Worm (Caenorhabditis elegans) whole organism, L4 larva: ENCODE results near the gene Y73B6BL.27.

Experiments used
- D1046.2 ChIP-seq: fragments of 200-800 bp; sonication (Bioruptor generic); IDR thresholded peaks from 2 replicates; pipeline ENCODE4 v1.3.6; 2022; ENCODE audit warnings: missing genetic modification characterization, missing compliant biosample characterization
- R02D3.7 ChIP-seq: fragments of 150-350 bp; sonication (generic microtip); optimal IDR thresholded peaks from 3 replicates; lab custom pipeline; 2014; ENCODE audit warnings: missing biosample characterization, missing genetic modification characterization
- T20F7.1 ChIP-seq: fragments of 200-800 bp; sonication (Bioruptor generic); optimal IDR thresholded peaks from 2 replicates; lab custom pipeline; 2018; ENCODE audit warnings: mild to moderate bottlenecking, missing genetic modification characterization, missing compliant biosample characterization
- attf-4 ChIP-seq: sonication (generic microtip); optimal IDR thresholded peaks from 3 replicates; lab custom pipeline; 2017; ENCODE audit warnings: missing biosample characterization, missing genetic modification characterization
- ceh-32 ChIP-seq: sonication (generic microtip); optimal IDR thresholded peaks from 2 replicates; lab custom pipeline; 2016; ENCODE audit warnings: mild to moderate bottlenecking, missing genetic modification characterization, missing compliant biosample characterization; ENCODE audit not compliant: poor library complexity
- ces-1 ChIP-seq: fragments of 150-350 bp; sonication (generic microtip); optimal IDR thresholded peaks from 4 replicates; lab custom pipeline; 2014; ENCODE audit warnings: missing biosample characterization, missing genetic modification reagents, missing genetic modification characterization
- daf-12 ChIP-seq: fragments of 150-350 bp; optimal IDR thresholded peaks from 2 replicates; lab custom pipeline; 2014; ENCODE audit warnings: missing biosample characterization, missing genetic modification reagents, missing genetic modification characterization
- daf-16 ChIP-seq, 3 experiments: sonication (generic microtip); optimal IDR thresholded peaks; 2 replicates each; lab custom pipeline; 2016 to 2017; ENCODE audit warnings: missing genetic modification characterization in 3 of 3, missing genetic modification reagents in 3 of 3, mild to moderate bottlenecking in 2 of 3, missing compliant biosample characterization in 2 of 3, missing biosample characterization in 1 of 3, moderate library complexity in 1 of 3
- dmd-8 ChIP-seq: fragments of 200-800 bp; sonication (Bioruptor generic); IDR thresholded peaks from 2 replicates; pipeline ENCODE4 v1.3.6; 2022; ENCODE audit warnings: missing genetic modification characterization, missing compliant biosample characterization
- dpl-1 ChIP-seq: fragments of 150-350 bp; optimal IDR thresholded peaks from 2 replicates; lab custom pipeline; 2014; ENCODE audit warnings: missing biosample characterization, missing genetic modification reagents, missing genetic modification characterization
- duxl-1 ChIP-seq: sonication (generic microtip); optimal IDR thresholded peaks from 2 replicates; lab custom pipeline; 2016; ENCODE audit warnings: mild to moderate bottlenecking, missing genetic modification characterization, moderate library complexity, missing compliant biosample characterization; ENCODE audit not compliant: poor library complexity
- dve-1 ChIP-seq: sonication (generic microtip); optimal IDR thresholded peaks from 2 replicates; lab custom pipeline; 2017; ENCODE audit warnings: antibody characterized with exemption, mild to moderate bottlenecking, missing genetic modification characterization, missing compliant biosample characterization; ENCODE audit not compliant: insufficient read depth
- fkh-10 ChIP-seq: fragments of 150-350 bp; optimal IDR thresholded peaks from 2 replicates; lab custom pipeline; 2014; ENCODE audit warnings: missing biosample characterization, missing genetic modification reagents, missing genetic modification characterization
- gei-8 ChIP-seq: fragments of 200-800 bp; sonication (Bioruptor generic); optimal IDR thresholded peaks from 2 replicates; lab custom pipeline; 2018; ENCODE audit warnings: mild to moderate bottlenecking, missing genetic modification characterization, missing compliant biosample characterization
- hlh-30 ChIP-seq: sonication (generic microtip); optimal IDR thresholded peaks from 2 replicates; lab custom pipeline; 2017; ENCODE audit warnings: antibody characterized with exemption, mild to moderate bottlenecking, missing genetic modification characterization, missing compliant biosample characterization; ENCODE audit not compliant: insufficient read depth
- lim-7 ChIP-seq: fragments of 200-800 bp; sonication (Bioruptor generic); IDR thresholded peaks from 2 replicates; pipeline ENCODE4 v1.3.6; 2022; ENCODE audit warnings: missing genetic modification characterization, missing compliant biosample characterization
- lin-13 ChIP-seq: fragments of 150-350 bp; optimal IDR thresholded peaks from 2 replicates; lab custom pipeline; 2014; ENCODE audit warnings: missing biosample characterization, missing genetic modification reagents, missing genetic modification characterization
- lin-15B ChIP-seq: fragments of 150-350 bp; sonication (generic microtip); optimal IDR thresholded peaks from 3 replicates; lab custom pipeline; 2014; ENCODE audit warnings: missing biosample characterization, missing genetic modification characterization
- lsy-2 ChIP-seq, 2 experiments: fragments of 150-350 bp in 1 of 2; sonication (generic microtip) in 1 of 2; optimal IDR thresholded peaks; 2 replicates each; lab custom pipeline; 2014 to 2017; ENCODE audit warnings: missing biosample characterization in 2 of 2, missing genetic modification characterization in 2 of 2
- madf-5 ChIP-seq, 2 experiments: fragments of 200-800 bp; sonication (Bioruptor generic); IDR thresholded peaks; 2 replicates each; pipeline ENCODE4 v1.3.6; 2022; ENCODE audit warnings: missing compliant biosample characterization in 2 of 2, missing genetic modification characterization in 2 of 2
- mep-1 ChIP-seq: fragments of 150-350 bp; sonication (generic microtip); optimal IDR thresholded peaks from 3 replicates; lab custom pipeline; 2014; ENCODE audit warnings: missing biosample characterization, missing genetic modification characterization
- nhr-10 ChIP-seq: fragments of 150-350 bp; optimal IDR thresholded peaks from 2 replicates; lab custom pipeline; 2014; ENCODE audit warnings: missing biosample characterization, missing genetic modification characterization
- nhr-11 ChIP-seq: fragments of 150-350 bp; optimal IDR thresholded peaks from 2 replicates; lab custom pipeline; 2014; ENCODE audit warnings: missing biosample characterization, missing genetic modification characterization
- nhr-28 ChIP-seq: fragments of 150-350 bp; optimal IDR thresholded peaks from 2 replicates; lab custom pipeline; 2014; ENCODE audit warnings: missing biosample characterization, missing genetic modification characterization
- nhr-41 ChIP-seq: fragments of 200-800 bp; sonication (Bioruptor generic); IDR thresholded peaks from 2 replicates; pipeline ENCODE4 v1.3.6; 2022; ENCODE audit warnings: missing genetic modification reagents, missing genetic modification characterization, missing compliant biosample characterization
- nhr-48 ChIP-seq: sonication (generic microtip); optimal IDR thresholded peaks from 2 replicates; lab custom pipeline; 2016; ENCODE audit warnings: mild to moderate bottlenecking, missing genetic modification characterization, missing compliant biosample characterization
- nhr-76 ChIP-seq: fragments of 150-350 bp; optimal IDR thresholded peaks from 2 replicates; lab custom pipeline; 2014; ENCODE audit warnings: missing biosample characterization, missing genetic modification characterization
- pha-4 ChIP-seq, 2 experiments: fragments of 150-350 bp in 1 of 2; fragments of 200-800 bp in 1 of 2; sonication (Bioruptor generic) in 1 of 2; IDR thresholded peaks in 1 of 2; optimal IDR thresholded peaks in 1 of 2; 2 replicates each; pipeline versions ENCODE4 v1.3.6 to Lab custom; 2014 to 2022; ENCODE audit warnings: missing genetic modification characterization in 2 of 2, missing genetic modification reagents in 2 of 2, missing biosample characterization in 1 of 2, missing compliant biosample characterization in 1 of 2
- sdz-12 ChIP-seq: fragments of 200-800 bp; sonication (Bioruptor generic); optimal IDR thresholded peaks from 2 replicates; lab custom pipeline; 2018; ENCODE audit warnings: mild to moderate bottlenecking, missing genetic modification characterization, missing compliant biosample characterization
- spr-3 ChIP-seq: fragments of 200-800 bp; sonication (Bioruptor generic); optimal IDR thresholded peaks from 2 replicates; lab custom pipeline; 2018; ENCODE audit warnings: mild to moderate bottlenecking, missing genetic modification characterization, missing compliant biosample characterization
- tag-97 ChIP-seq: fragments of 200-800 bp; sonication (Bioruptor generic); IDR thresholded peaks from 2 replicates; pipeline ENCODE4 v1.3.6; 2022; ENCODE audit warnings: missing genetic modification characterization, missing compliant biosample characterization
- tra-1 ChIP-seq: fragments of 200-800 bp; sonication (Bioruptor generic); IDR thresholded peaks from 2 replicates; pipeline ENCODE4 v1.3.6; 2022; ENCODE audit warnings: missing genetic modification reagents, missing genetic modification characterization, missing compliant biosample characterization
- unc-62 ChIP-seq, 3 experiments: fragments of 150-350 bp in 1 of 3; sonication (generic microtip); optimal IDR thresholded peaks in 2 of 3; peaks in 1 of 3; 1 replicate in 1 of 3; 2 replicates in 2 of 3; lab custom pipeline; 2014 to 2017; ENCODE audit warnings: missing biosample characterization in 3 of 3, missing genetic modification characterization in 3 of 3, missing genetic modification reagents in 3 of 3, missing genotype in 1 of 3
- zfp-3 ChIP-seq: fragments of 200-800 bp; sonication (Bioruptor generic); conservative IDR thresholded peaks from 2 replicates; pipeline ENCODE4 v1.3.6; 2022; ENCODE audit warnings: missing genetic modification reagents, missing genetic modification characterization, missing compliant biosample characterization
- zip-11 ChIP-seq: fragments of 200-800 bp; sonication (Bioruptor generic); IDR thresholded peaks from 2 replicates; pipeline ENCODE4 v1.3.6; 2022; ENCODE audit warnings: missing genetic modification characterization, missing compliant biosample characterization
- zip-2 ChIP-seq: fragments of 150-350 bp; optimal IDR thresholded peaks from 2 replicates; lab custom pipeline; 2014; ENCODE audit warnings: missing biosample characterization, missing genetic modification characterization
- ztf-7 ChIP-seq: fragments of 150-350 bp; optimal IDR thresholded peaks from 2 replicates; lab custom pipeline; 2014; ENCODE audit warnings: missing biosample characterization, missing genetic modification characterization

Gene Y73B6BL.27

DNA sequence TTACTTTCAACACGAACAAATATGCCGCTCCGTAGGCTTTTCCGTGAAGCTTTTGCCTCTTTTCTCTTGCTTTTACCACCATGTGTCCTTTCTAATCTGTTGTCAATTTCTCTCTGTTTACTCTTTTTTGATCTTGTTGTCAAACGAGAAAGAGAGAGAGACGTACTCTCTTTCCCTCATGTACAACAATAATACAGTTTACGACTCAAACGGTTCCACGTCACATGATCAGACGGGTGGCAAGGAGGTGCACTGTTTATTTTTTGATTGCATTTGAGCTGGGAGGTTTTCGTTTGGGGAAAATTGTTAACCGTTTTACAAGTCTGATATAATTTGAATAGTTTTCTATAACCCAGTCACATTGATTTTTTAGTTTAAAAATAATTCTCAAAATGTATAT is 27.8 kb upstream of the Y73B6BL.27 start:
- TF ChIP-seq mep-1 (tag; lab: Kevin White, UChicago), result peak; percentile 13
- TF ChIP-seq nhr-10 (tag; lab: Kevin White, UChicago), result no peak
- no peak for TF ChIP-seq daf-16 (GFP tag; optimal IDR thresholded peaks at IDR 0.05; lab: Kevin White, UChicago)
- peak; percentile 100 for TF ChIP-seq daf-16 (tag; optimal IDR thresholded peaks at IDR 0.05; lab: Kevin White, UChicago)
- TF ChIP-seq pha-4 (GFP tag; IDR thresholded peaks at IDR 0.05; lab: Robert Waterston, UW), result no peak
- peak; percentile 92 for TF ChIP-seq pha-4 (tag; optimal IDR thresholded peaks at IDR 0.05; lab: Kevin White, UChicago)
- no peak for TF ChIP-seq madf-5 (GFP tag; IDR thresholded peaks at IDR 0.05; lab: Robert Waterston, UW)
- TF ChIP-seq hlh-30 (tag; lab: Kevin White, UChicago), result peak; percentile 30
- peak; percentile 91 for TF ChIP-seq dve-1 (tag; lab: Kevin White, UChicago)
- peak in 1 of 2 experiments; percentile 6 for TF ChIP-seq lsy-2 (tag; optimal IDR thresholded peaks at IDR 0.05; lab: Kevin White, UChicago)
- TF ChIP-seq nhr-28 (tag; lab: Kevin White, UChicago), result peak; percentile 29

DNA sequence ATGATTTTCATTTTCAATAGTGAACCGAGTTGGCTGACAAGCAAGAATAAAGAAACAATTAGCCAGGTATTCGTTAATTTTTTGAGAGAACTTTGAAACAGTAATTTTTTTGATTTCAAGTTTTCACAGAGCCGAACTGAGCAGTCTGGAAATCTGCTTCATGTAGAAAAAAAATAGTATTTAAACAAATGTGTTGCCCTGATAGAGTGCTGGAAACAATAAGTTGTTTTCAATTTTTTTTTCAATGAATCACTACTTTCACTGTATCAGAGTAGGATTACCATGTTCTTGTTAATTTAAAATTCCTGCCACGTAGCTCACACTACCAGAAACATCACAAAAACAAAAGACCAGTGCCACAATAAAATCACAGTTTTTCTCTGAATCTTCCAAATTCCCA is 27.4 kb upstream of the Y73B6BL.27 start:
- TF ChIP-seq unc-62 (GFP tag; optimal IDR thresholded peaks at IDR 0.05 in 1 of 2; lab: Kevin White, UChicago) (peak in 1 of 2 experiments; percentile 96), unc-62 (tag; optimal IDR thresholded peaks at IDR 0.05; lab: Kevin White, UChicago) (no peak), tag-97 (GFP tag; lab: Robert Waterston, UW) (no peak)

DNA sequence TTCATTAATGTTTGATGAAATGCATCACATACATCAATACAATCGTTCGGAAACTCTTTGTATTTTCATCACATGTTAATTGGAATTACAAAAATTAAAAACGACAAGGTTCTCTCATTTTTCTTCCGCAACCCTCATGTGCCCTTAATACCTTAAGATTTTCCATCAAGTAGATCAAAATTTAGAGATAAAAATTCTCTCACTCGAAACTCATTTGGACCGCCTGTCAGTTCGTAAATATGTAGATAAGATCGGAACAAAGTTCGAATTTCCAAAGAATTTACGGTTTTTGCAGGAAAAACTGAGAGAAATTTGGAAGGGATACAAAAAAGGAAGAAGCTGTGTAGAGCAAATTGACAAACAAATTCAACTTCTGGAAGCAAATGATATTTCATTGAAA is 23.1 kb upstream of the Y73B6BL.27 start:
- TF ChIP-seq T20F7.1, result no peak
- no peak for TF ChIP-seq zfp-3 (GFP tag; lab: Robert Waterston, UW)
- no peak for TF ChIP-seq ces-1
- TF ChIP-seq nhr-48 (tag; lab: Kevin White, UChicago), result no peak
- no peak for TF ChIP-seq D1046.2 (GFP tag; lab: Robert Waterston, UW)
- no peak for TF ChIP-seq nhr-11 (tag; lab: Kevin White, UChicago)
- no peak for TF ChIP-seq madf-5 (GFP tag; IDR thresholded peaks at IDR 0.05; lab: Robert Waterston, UW)
- TF ChIP-seq daf-16 (GFP tag; optimal IDR thresholded peaks at IDR 0.05; lab: Kevin White, UChicago), result no peak
- no peak for TF ChIP-seq daf-16 (tag; optimal IDR thresholded peaks at IDR 0.05; lab: Kevin White, UChicago)
- TF ChIP-seq nhr-76, result no peak
- TF ChIP-seq sdz-12, result no peak
- TF ChIP-seq unc-62 (GFP tag; optimal IDR thresholded peaks at IDR 0.05 in 1 of 2; lab: Kevin White, UChicago), result no peak
- no peak for TF ChIP-seq unc-62 (tag; optimal IDR thresholded peaks at IDR 0.05; lab: Kevin White, UChicago)
- no peak for TF ChIP-seq hlh-30 (tag; lab: Kevin White, UChicago)
- no peak for TF ChIP-seq lin-13 (GFP tag; lab: Kevin White, UChicago)
- no peak for TF ChIP-seq daf-12 (tag; lab: Kevin White, UChicago)

DNA sequence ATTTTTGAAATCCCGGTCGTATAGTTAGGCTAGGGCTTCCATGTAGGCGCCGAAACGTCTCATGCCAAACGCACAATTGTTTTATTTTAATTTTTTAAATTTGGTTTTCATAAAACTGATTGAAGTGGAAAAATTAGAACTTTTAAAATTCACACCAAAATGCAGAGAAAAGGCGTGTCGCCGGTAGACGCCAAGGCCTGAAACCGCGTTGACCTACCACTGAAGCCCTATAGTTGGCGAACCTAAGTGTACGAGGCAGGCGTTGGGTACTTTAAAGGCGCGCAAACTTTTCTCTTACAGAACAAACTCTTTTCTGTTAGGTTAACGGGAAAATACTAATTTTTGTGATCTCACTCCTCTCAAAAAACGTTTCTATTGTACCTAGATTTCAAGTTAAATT is 20.3 kb upstream of the Y73B6BL.27 start, which contains the start of gene Y73B6BL.44:
TSS of gene Y73B6BL.44 (plus strand) at position 301 of the 400 bp plus-strand sequence.
- no peak for TF ChIP-seq ztf-7
- no peak for TF ChIP-seq nhr-76
- no peak for TF ChIP-seq daf-16 (GFP tag; optimal IDR thresholded peaks at IDR 0.05; lab: Kevin White, UChicago)
- no peak for TF ChIP-seq daf-16 (tag; optimal IDR thresholded peaks at IDR 0.05; lab: Kevin White, UChicago)
- no peak for TF ChIP-seq dpl-1 (GFP tag; lab: Kevin White, UChicago)
- TF ChIP-seq, all 104 proteins: peak for 0

DNA sequence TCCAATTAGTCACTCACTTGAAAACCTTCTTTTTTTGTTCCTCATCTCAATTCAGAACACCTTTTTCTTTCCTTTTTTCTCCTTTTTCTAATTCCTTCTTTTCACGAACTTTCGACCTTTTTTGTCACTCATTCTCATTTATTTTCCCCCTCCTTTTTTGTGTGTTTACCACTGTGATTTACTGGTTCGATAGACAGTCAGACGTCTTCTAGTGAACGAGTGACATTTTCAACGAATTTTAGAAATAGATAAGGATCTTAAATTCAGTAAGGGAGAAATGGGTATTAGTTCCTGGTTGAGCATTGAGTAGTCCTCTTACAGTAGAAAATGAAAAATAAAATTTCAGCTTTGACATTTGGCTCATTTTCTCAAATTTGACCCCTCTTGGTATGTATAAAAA is 18.9 kb upstream of the Y73B6BL.27 start:
- TF ChIP-seq lin-15B (tag; lab: Kevin White, UChicago), result no peak
- TF ChIP-seq gei-8, result no peak
- TF ChIP-seq attf-4 (tag; lab: Kevin White, UChicago), result no peak
- TF ChIP-seq lim-7 (GFP tag; lab: Robert Waterston, UW), result no peak
- TF ChIP-seq, all 104 proteins: peak for 0

DNA sequence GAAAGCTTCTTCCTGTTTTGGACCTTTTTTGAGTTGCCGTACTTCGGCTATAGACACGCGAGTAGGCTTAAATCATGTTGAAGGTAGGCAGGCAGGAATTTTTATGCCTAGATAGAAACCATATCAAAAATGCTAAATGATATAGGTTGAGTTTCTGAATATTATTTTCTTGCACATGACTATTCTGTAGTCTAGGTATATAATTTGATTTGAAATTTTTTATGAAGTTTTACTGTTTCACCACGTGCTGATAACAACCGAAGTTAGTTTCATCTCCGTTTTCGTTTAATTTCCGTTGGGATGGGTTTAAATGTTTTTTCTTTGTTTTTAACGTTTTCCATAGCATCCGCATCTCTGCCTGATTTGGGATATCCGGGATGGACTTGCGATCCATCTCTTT is 14.0 kb upstream of the Y73B6BL.27 start, which contains the start of gene Y73B6BL.37:
TSS of gene Y73B6BL.37 (plus strand) at position 301 of the 400 bp plus-strand sequence.
- TF ChIP-seq dpl-1 (GFP tag; lab: Kevin White, UChicago), result no peak
- TF ChIP-seq zip-2 (tag; lab: Kevin White, UChicago), result no peak
- TF ChIP-seq dmd-8 (GFP tag; lab: Robert Waterston, UW), result no peak
- no peak for TF ChIP-seq R02D3.7
- TF ChIP-seq fkh-10 (GFP tag; lab: Kevin White, UChicago), result no peak
- TF ChIP-seq ceh-32 (tag; lab: Kevin White, UChicago), result no peak
- no peak for TF ChIP-seq gei-8
- no peak for TF ChIP-seq spr-3 (GFP tag; lab: Kevin White, UChicago)
- no peak for TF ChIP-seq tra-1
- no peak for TF ChIP-seq duxl-1 (tag; lab: Kevin White, UChicago)
- TF ChIP-seq zip-11, result no peak
- TF ChIP-seq nhr-41 (GFP tag; lab: Robert Waterston, UW), result no peak
- no peak for TF ChIP-seq hlh-30 (tag; lab: Kevin White, UChicago)
- TF ChIP-seq, all 104 proteins: peak for 0
